Fruit fly (Drosophila melanogaster): ENCODE results near the gene CG5196.

CG5196 gene

dm6 chr3R:12365264-12365840 is 42.8 kb upstream of the CG5196 start, which contains the start of gene GstD10:
TSS of gene GstD10 (minus strand) at chr3R:12365735.
- no peak for TF ChIP-seq GATAd (GFP tag; optimal IDR thresholded peaks at IDR 0.05)
- TF ChIP-seq br (GFP tag; optimal IDR thresholded peaks at IDR 0.05), result no peak
- TF ChIP-seq dmrt93B (GFP tag; optimal IDR thresholded peaks at IDR 0.05), result no peak
- TF ChIP-seq OdsH (GFP tag; optimal IDR thresholded peaks at IDR 0.05), result no peak
- no peak for TF ChIP-seq Hr78 (GFP tag; optimal IDR thresholded peaks at IDR 0.05)
- no peak for TF ChIP-seq fru (GFP tag; optimal IDR thresholded peaks at IDR 0.05)
- TF ChIP-seq rgr (GFP tag; optimal IDR thresholded peaks at IDR 0.05), result no peak
- no peak for TF ChIP-seq Hnf4 (GFP tag; optimal IDR thresholded peaks at IDR 0.05)
- no peak for TF ChIP-seq h (GFP tag; optimal IDR thresholded peaks at IDR 0.05)
- TF ChIP-seq CG32264 (GFP tag; optimal IDR thresholded peaks at IDR 0.05), result no peak

dm6 chr3R:12365887-12366286 is 42.2 kb upstream of the CG5196 start:
- TF ChIP-seq tai (GFP tag; optimal IDR thresholded peaks at IDR 0.05) (no peak), woc (GFP tag; optimal IDR thresholded peaks at IDR 0.05) (no peak), Vsx2 (GFP tag; optimal IDR thresholded peaks at IDR 0.05; ENCODE audit: partially characterized antibody) (no peak), dmrt93B (GFP tag; optimal IDR thresholded peaks at IDR 0.05) (no peak), Rel (GFP tag; optimal IDR thresholded peaks at IDR 0.05) (no peak), Rel (tag; optimal IDR thresholded peaks at IDR 0.05) (no peak), usp (GFP tag; optimal IDR thresholded peaks at IDR 0.05) (no peak), CG9705 (GFP tag; optimal IDR thresholded peaks at IDR 0.05) (no peak), Mio (GFP tag; optimal IDR thresholded peaks at IDR 0.05) (no peak), CG32264 (GFP tag; optimal IDR thresholded peaks at IDR 0.05) (no peak), GATAd (GFP tag; optimal IDR thresholded peaks at IDR 0.05) (no peak), foxo (GFP tag; optimal IDR thresholded peaks at IDR 0.05) (no peak), psq (GFP tag; optimal IDR thresholded peaks at IDR 0.05) (no peak), sage (GFP tag; optimal IDR thresholded peaks at IDR 0.05) (no peak), dsf (GFP tag; optimal IDR thresholded peaks at IDR 0.05; ENCODE audit: borderline replicate concordance) (no peak), sv (GFP tag; optimal IDR thresholded peaks at IDR 0.05) (no peak)

DNA sequence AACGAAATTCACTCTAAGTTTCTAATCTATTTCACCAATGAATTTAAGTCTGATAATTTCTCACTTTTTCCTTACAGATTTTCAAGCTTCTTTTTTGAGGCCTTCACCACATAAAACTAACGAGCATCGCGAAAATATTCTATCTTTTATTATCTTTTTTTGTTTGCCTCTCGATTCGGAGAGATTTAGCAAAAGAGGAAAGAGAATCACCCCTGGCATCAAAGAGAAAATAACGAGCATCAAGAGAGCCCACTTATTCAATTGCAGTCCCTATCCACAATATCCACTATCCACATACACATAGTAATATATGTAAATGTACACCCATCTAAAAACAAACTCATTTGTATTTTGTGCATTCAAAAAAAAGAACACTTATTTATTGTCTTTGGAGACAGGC is 40.7 kb upstream of the CG5196 start, which contains the start of gene GstD9:
GstD9 (minus strand) TSS at position 101 of the 400 bp plus-strand sequence.
- TF ChIP-seq dsf (GFP tag; optimal IDR thresholded peaks at IDR 0.05; ENCODE audit: borderline replicate concordance) (no peak), sage (GFP tag; optimal IDR thresholded peaks at IDR 0.05) (no peak), rgr (GFP tag; optimal IDR thresholded peaks at IDR 0.05) (no peak), Hr83 (GFP tag; optimal IDR thresholded peaks at IDR 0.05; ENCODE audit: poor library complexity, severe bottlenecking) (no peak), Dfd (GFP tag; optimal IDR thresholded peaks at IDR 0.05) (no peak), CG32264 (GFP tag; optimal IDR thresholded peaks at IDR 0.05) (no peak), CrebA (GFP tag; optimal IDR thresholded peaks at IDR 0.05; ENCODE audit: borderline replicate concordance) (no peak), Mio (GFP tag; optimal IDR thresholded peaks at IDR 0.05) (no peak), Vsx2 (GFP tag; optimal IDR thresholded peaks at IDR 0.05; ENCODE audit: partially characterized antibody) (no peak), N (GFP tag; optimal IDR thresholded peaks at IDR 0.05) (no peak), Hnf4 (GFP tag; optimal IDR thresholded peaks at IDR 0.05) (no peak)

dm6 chr3R:12369135-12369792 is 38.9 kb upstream of the CG5196 start, which contains the start of gene GstD1:
TSS of gene GstD1 (minus strand) at chr3R:12369268.
- TF ChIP-seq Dfd (GFP tag; optimal IDR thresholded peaks at IDR 0.05), result no peak
- no peak for TF ChIP-seq sage (GFP tag; optimal IDR thresholded peaks at IDR 0.05)
- TF ChIP-seq Rel (GFP tag; optimal IDR thresholded peaks at IDR 0.05), result no peak
- TF ChIP-seq Rel (tag; optimal IDR thresholded peaks at IDR 0.05), result peak; percentile 85
- peak; percentile 81 for TF ChIP-seq Dif (GFP tag; optimal IDR thresholded peaks at IDR 0.05; ENCODE audit: partially characterized antibody)
- TF ChIP-seq br (GFP tag; optimal IDR thresholded peaks at IDR 0.05), result peak; percentile 66
- no peak for TF ChIP-seq CG9705 (GFP tag; optimal IDR thresholded peaks at IDR 0.05)
- TF ChIP-seq foxo (GFP tag; optimal IDR thresholded peaks at IDR 0.05), result peak in 1 of 2 experiments; percentile 71
- peak; percentile 83 for TF ChIP-seq jim (GFP tag; optimal IDR thresholded peaks at IDR 0.05)
- peak; percentile 77 for TF ChIP-seq ey (GFP tag; optimal IDR thresholded peaks at IDR 0.05)
- no peak for TF ChIP-seq brk (GFP tag; optimal IDR thresholded peaks at IDR 0.05)
- TF ChIP-seq Jra (GFP tag; optimal IDR thresholded peaks at IDR 0.05), result peak; percentile 61
- TF ChIP-seq dl (GFP tag; optimal IDR thresholded peaks at IDR 0.05; ENCODE audit: insufficient read depth in 1 of 2, partially characterized antibody in 2 of 2), result peak; percentile 3 to 20
- TF ChIP-seq Vsx2 (GFP tag; optimal IDR thresholded peaks at IDR 0.05; ENCODE audit: partially characterized antibody), result peak; percentile 47
- TF ChIP-seq Sp1 (GFP tag; optimal IDR thresholded peaks at IDR 0.05), result peak; percentile 32
- TF ChIP-seq dmrt93B (GFP tag; optimal IDR thresholded peaks at IDR 0.05), result peak; percentile 68
- TF ChIP-seq HLH106 (tag; optimal IDR thresholded peaks at IDR 0.05), result peak; percentile 65
- TF ChIP-seq CrebA (GFP tag; optimal IDR thresholded peaks at IDR 0.05; ENCODE audit: borderline replicate concordance), result no peak
- TF ChIP-seq woc (GFP tag; optimal IDR thresholded peaks at IDR 0.05), result peak; percentile 82
- TF ChIP-seq Hnf4 (GFP tag; optimal IDR thresholded peaks at IDR 0.05), result peak; percentile 37
- peak; percentile 34 for TF ChIP-seq sv (GFP tag; optimal IDR thresholded peaks at IDR 0.05)
- no peak for TF ChIP-seq N (GFP tag; optimal IDR thresholded peaks at IDR 0.05)
- TF ChIP-seq OdsH (GFP tag; optimal IDR thresholded peaks at IDR 0.05), result peak; percentile 65
- TF ChIP-seq Hr83 (GFP tag; optimal IDR thresholded peaks at IDR 0.05; ENCODE audit: poor library complexity, severe bottlenecking), result peak; percentile 55
- peak; percentile 78 for TF ChIP-seq h (GFP tag; optimal IDR thresholded peaks at IDR 0.05)
- TF ChIP-seq rgr (GFP tag; optimal IDR thresholded peaks at IDR 0.05), result peak; percentile 33
- TF ChIP-seq psq (GFP tag; optimal IDR thresholded peaks at IDR 0.05), result peak; percentile 51
- peak; percentile 81 for TF ChIP-seq fru (GFP tag; optimal IDR thresholded peaks at IDR 0.05)
